Fruit fly (Drosophila melanogaster) whole organism, prepupa: ENCODE data around the gene Mul1.

ENCODE experiments used
- Blimp-1 ChIP-seq: fragments of 200-800 bp; sonication (Bioruptor generic); optimal IDR thresholded peaks from 3 replicates; lab custom pipeline; 2017; ENCODE audit warnings: missing biosample characterization, missing genetic modification characterization, mild to moderate bottlenecking, moderate library complexity, missing genetic modification reagents
- CG10669 ChIP-seq: fragments of 200-800 bp; sonication (Bioruptor generic); optimal IDR thresholded peaks from 3 replicates; lab custom pipeline; 2018; ENCODE audit warnings: missing biosample characterization, mild to moderate bottlenecking, missing genetic modification characterization, moderate library complexity
- CG11902 ChIP-seq: fragments of 200-800 bp; sonication (Bioruptor generic); optimal IDR thresholded peaks from 3 replicates; lab custom pipeline; 2016; ENCODE audit warnings: missing biosample characterization, missing genetic modification characterization
- CG15336 ChIP-seq: fragments of 200-800 bp; sonication (Bioruptor generic); IDR thresholded peaks from 2 replicates; pipeline ENCODE4 v1.3.6; 2022; ENCODE audit warnings: missing biosample characterization, missing genetic modification characterization
- CG16779 ChIP-seq: fragments of 200-800 bp; sonication (Bioruptor generic); optimal IDR thresholded peaks from 3 replicates; lab custom pipeline; 2017; ENCODE audit warnings: missing biosample characterization, mild to moderate bottlenecking, missing genetic modification characterization
- CG3032 ChIP-seq: fragments of 200-800 bp; optimal IDR thresholded peaks from 2 replicates; lab custom pipeline; 2019; ENCODE audit warnings: missing biosample characterization, mild to moderate bottlenecking, missing genetic modification characterization, moderate library complexity
- CG32006 ChIP-seq: fragments of 200-800 bp; sonication (Bioruptor generic); optimal IDR thresholded peaks from 3 replicates; lab custom pipeline; 2017; ENCODE audit warnings: missing biosample characterization, mild to moderate bottlenecking, missing genetic modification characterization
- CG3919 ChIP-seq: fragments of 200-800 bp; sonication (Bioruptor generic); optimal IDR thresholded peaks from 3 replicates; lab custom pipeline; 2016; ENCODE audit warnings: missing biosample characterization, missing genetic modification characterization
- CG4318 ChIP-seq: fragments of 200-800 bp; sonication (Bioruptor generic); optimal IDR thresholded peaks from 3 replicates; lab custom pipeline; 2017; ENCODE audit warnings: missing biosample characterization, mild to moderate bottlenecking, missing genetic modification characterization
- CG6163 ChIP-seq: fragments of 200-800 bp; sonication (Bioruptor generic); IDR thresholded peaks from 3 replicates; pipeline ENCODE4 v1.3.6; 2022; ENCODE audit warnings: missing biosample characterization, missing genetic modification characterization
- CG6276 ChIP-seq: fragments of 200-800 bp; sonication (Bioruptor generic); optimal IDR thresholded peaks from 2 replicates; lab custom pipeline; 2017; ENCODE audit warnings: missing biosample characterization, mild to moderate bottlenecking, missing genetic modification characterization
- CG6854 ChIP-seq: fragments of 200-800 bp; sonication (Bioruptor generic); optimal IDR thresholded peaks from 2 replicates; lab custom pipeline; 2017; ENCODE audit warnings: missing biosample characterization, mild to moderate bottlenecking, missing genetic modification characterization
- CG7368 ChIP-seq: fragments of 200-800 bp; sonication (Bioruptor generic); optimal IDR thresholded peaks from 3 replicates; lab custom pipeline; 2016; ENCODE audit warnings: missing biosample characterization, missing genetic modification characterization
- CG8119 ChIP-seq: fragments of 200-800 bp; sonication (Bioruptor generic); IDR thresholded peaks from 3 replicates; pipeline ENCODE4 v1.3.6; 2022; ENCODE audit warnings: missing biosample characterization, missing genetic modification characterization
- CG9139 ChIP-seq: fragments of 200-800 bp; sonication (Bioruptor generic); optimal IDR thresholded peaks from 3 replicates; lab custom pipeline; 2017; ENCODE audit warnings: missing biosample characterization, mild to moderate bottlenecking, missing genetic modification characterization
- Eip78C ChIP-seq: fragments of 200-800 bp; sonication (Bioruptor generic); peaks from one replicate; lab custom pipeline; 2016; ENCODE audit warnings: missing biosample characterization, missing genetic modification characterization
- Eip93F ChIP-seq: fragments of 200-800 bp; sonication (Bioruptor generic); optimal IDR thresholded peaks from 2 replicates; lab custom pipeline; 2016; ENCODE audit warnings: missing biosample characterization, mild to moderate bottlenecking, missing genetic modification characterization
- Gug ChIP-seq: fragments of 200-800 bp; sonication (Bioruptor generic); IDR thresholded peaks from 2 replicates; pipeline ENCODE4 v1.3.6; 2022; ENCODE audit warnings: missing biosample characterization, missing genetic modification characterization
- Hr38 ChIP-seq: sonication (Bioruptor generic); optimal IDR thresholded peaks from 2 replicates; lab custom pipeline; 2016; ENCODE audit warnings: missing biosample characterization, missing genetic modification characterization
- Hr39 ChIP-seq: fragments of 200-800 bp; sonication (Bioruptor generic); optimal IDR thresholded peaks from 2 replicates; lab custom pipeline; 2016; ENCODE audit warnings: missing biosample characterization, missing genetic modification characterization
- Hr4 ChIP-seq: fragments of 200-800 bp; sonication (Bioruptor generic); optimal IDR thresholded peaks from 3 replicates; lab custom pipeline; 2016; ENCODE audit warnings: missing biosample characterization, missing genetic modification characterization
- Lpt ChIP-seq: fragments of 200-800 bp; sonication (Bioruptor generic); optimal IDR thresholded peaks from 3 replicates; lab custom pipeline; 2016; ENCODE audit warnings: missing biosample characterization, missing genetic modification characterization
- OdsH ChIP-seq: fragments of 200-800 bp; sonication (Bioruptor generic); optimal IDR thresholded peaks from 3 replicates; lab custom pipeline; 2016; ENCODE audit warnings: missing biosample characterization, missing genetic modification characterization
- Smox ChIP-seq: fragments of 200-800 bp; sonication (Bioruptor generic); optimal IDR thresholded peaks from 3 replicates; lab custom pipeline; 2016; ENCODE audit warnings: missing biosample characterization, missing genetic modification characterization
- Sox102F ChIP-seq: fragments of 200-800 bp; sonication (Bioruptor generic); optimal IDR thresholded peaks from 2 replicates; lab custom pipeline; 2016; ENCODE audit warnings: missing biosample characterization, mild to moderate bottlenecking, missing genetic modification characterization
- Sox14 ChIP-seq: fragments of 200-800 bp; sonication (Bioruptor generic); optimal IDR thresholded peaks from 3 replicates; lab custom pipeline; 2016; ENCODE audit warnings: missing biosample characterization, missing genetic modification characterization
- achi ChIP-seq: fragments of 200-800 bp; sonication (Bioruptor generic); optimal IDR thresholded peaks from 3 replicates; lab custom pipeline; 2016; ENCODE audit warnings: missing biosample characterization, missing genetic modification characterization
- acj6 ChIP-seq: fragments of 200-800 bp; sonication (Bioruptor generic); optimal IDR thresholded peaks from 3 replicates; lab custom pipeline; 2016; ENCODE audit warnings: missing biosample characterization, missing genetic modification characterization
- eg ChIP-seq: fragments of 200-800 bp; sonication (Bioruptor generic); IDR thresholded peaks from 3 replicates; pipeline ENCODE4 v1.3.6; 2022; ENCODE audit warnings: missing biosample characterization, missing genetic modification characterization
- esn ChIP-seq: fragments of 200-800 bp; sonication (Bioruptor generic); optimal IDR thresholded peaks from 2 replicates; lab custom pipeline; 2016; ENCODE audit warnings: missing biosample characterization, mild to moderate bottlenecking, missing genetic modification characterization, moderate library complexity
- fd59A ChIP-seq: fragments of 200-800 bp; sonication (Bioruptor generic); optimal IDR thresholded peaks from 2 replicates; lab custom pipeline; 2017; ENCODE audit warnings: missing biosample characterization, mild to moderate bottlenecking, missing genetic modification characterization, missing genetic modification reagents
- fd85E ChIP-seq: fragments of 200-800 bp; sonication (Bioruptor generic); optimal IDR thresholded peaks from 3 replicates; lab custom pipeline; 2016; ENCODE audit warnings: missing biosample characterization, missing genetic modification characterization
- fkh ChIP-seq: fragments of 200-800 bp; sonication (Bioruptor generic); optimal IDR thresholded peaks from 3 replicates; lab custom pipeline; 2017; ENCODE audit warnings: missing biosample characterization, mild to moderate bottlenecking, missing genetic modification characterization, moderate library complexity
- net ChIP-seq: fragments of 200-800 bp; sonication (Bioruptor generic); optimal IDR thresholded peaks from 3 replicates; lab custom pipeline; 2016; ENCODE audit warnings: missing biosample characterization, missing genetic modification characterization
- pdm3 ChIP-seq: fragments of 200-800 bp; sonication (Bioruptor generic); optimal IDR thresholded peaks from 3 replicates; lab custom pipeline; 2016; ENCODE audit warnings: missing biosample characterization, missing genetic modification characterization
- salr ChIP-seq, 2 experiments: fragments of 200-800 bp; sonication (Bioruptor generic); optimal IDR thresholded peaks; 3 replicates each; lab custom pipeline; 2016 to 2018; ENCODE audit warnings: missing biosample characterization in 2 of 2, missing genetic modification characterization in 2 of 2, mild to moderate bottlenecking in 1 of 2
- spab ChIP-seq: fragments of 200-800 bp; sonication (Bioruptor generic); optimal IDR thresholded peaks from 2 replicates; lab custom pipeline; 2017; ENCODE audit warnings: missing biosample characterization, mild to moderate bottlenecking, missing genetic modification characterization, missing genetic modification reagents
- ss ChIP-seq, 2 experiments: fragments of 200-800 bp; sonication (Bioruptor generic); optimal IDR thresholded peaks; 2 replicates in 1 of 2; 3 replicates in 1 of 2; lab custom pipeline; 2017 to 2018; ENCODE audit warnings: mild to moderate bottlenecking in 2 of 2, missing biosample characterization in 2 of 2, missing genetic modification characterization in 2 of 2, moderate library complexity in 1 of 2
- svp ChIP-seq: fragments of 200-800 bp; sonication (Bioruptor generic); peaks from one replicate; lab custom pipeline; 2016; ENCODE audit warnings: missing biosample characterization, missing genetic modification characterization
- topi ChIP-seq: fragments of 200-800 bp; sonication (Bioruptor generic); optimal IDR thresholded peaks from 3 replicates; lab custom pipeline; 2016; ENCODE audit warnings: missing biosample characterization, missing genetic modification characterization
- vri ChIP-seq: fragments of 200-800 bp; sonication (Bioruptor generic); optimal IDR thresholded peaks from 3 replicates; lab custom pipeline; 2016; ENCODE audit warnings: missing biosample characterization, mild to moderate bottlenecking, missing genetic modification characterization

Mul1 gene

dm6 chr3L:4056812-4057211 is 35.6 kb downstream of the Mul1 start:
- peak; percentile 72 for TF ChIP-seq Eip78C
- TF ChIP-seq CG6163 (GFP tag; lab: Robert Waterston, UW), result peak; percentile 41; the same call in 1 of the 3 replicates
- peak; percentile 40; the same call in 1 of the 3 replicates for TF ChIP-seq eg (GFP tag; lab: Robert Waterston, UW)
- TF ChIP-seq fd85E (GFP tag; lab: Kevin White, UChicago), result no peak
- TF ChIP-seq Hr4 (GFP tag; lab: Kevin White, UChicago), result peak; percentile 63
- peak; percentile 47 for TF ChIP-seq CG32006 (GFP tag; lab: Kevin White, UChicago)
- peak; percentile 34; the same call in 2 of the 3 replicates for TF ChIP-seq CG8119
- peak; percentile 6 for TF ChIP-seq svp (GFP tag; lab: Kevin White, UChicago)
- TF ChIP-seq CG6854 (GFP tag; lab: Kevin White, UChicago), result no peak
- peak; percentile 46 for TF ChIP-seq CG15336 (GFP tag; lab: Robert Waterston, UW)
- TF ChIP-seq esn (GFP tag; lab: Kevin White, UChicago), result no peak

DNA sequence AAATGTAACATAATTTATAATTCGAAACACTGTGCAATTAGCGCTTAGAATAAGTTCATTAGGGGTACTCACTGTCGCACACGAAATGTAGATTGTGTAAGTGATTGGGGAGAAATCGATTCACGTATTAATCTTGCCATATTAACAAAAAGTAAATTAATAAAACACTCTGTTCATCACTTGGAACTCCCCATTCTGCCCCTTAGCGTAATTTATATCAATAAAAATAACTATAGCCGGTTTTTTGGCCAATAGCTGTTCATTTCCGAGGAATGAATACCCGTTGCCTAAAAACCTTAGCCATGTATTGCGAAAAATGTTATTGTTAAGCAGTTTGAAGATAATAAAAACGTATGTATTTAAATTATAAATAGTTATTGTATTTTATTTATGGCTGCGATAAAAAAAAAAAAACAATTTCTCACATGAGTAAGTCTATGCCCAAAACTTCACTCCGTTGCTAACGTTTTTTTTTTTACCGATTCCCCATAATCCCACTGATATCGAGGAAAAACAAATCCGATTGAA is 38.1 kb downstream of the Mul1 start, which contains the start of gene Ugt305A1:
Ugt305A1 (plus strand) TSS at position 478 of the 528 bp plus-strand sequence.
- TF ChIP-seq achi (GFP tag; lab: Kevin White, UChicago) (peak; percentile 17), CG15336 (GFP tag; lab: Robert Waterston, UW) (peak; percentile 38; the same call in 1 of the 2 replicates), svp (GFP tag; lab: Kevin White, UChicago) (peak; percentile 14), CG16779 (no peak), Hr4 (GFP tag; lab: Kevin White, UChicago) (peak; percentile 13), CG3032 (tag; lab: Kevin White, UChicago) (no peak), CG8119 (peak; percentile 29; the same call in 1 of the 3 replicates)
- TF ChIP-seq, all 60 proteins: peak for 5

- TF ChIP-seq Sox14 (no peak), CG7368 (no peak), CG6163 (GFP tag; lab: Robert Waterston, UW) (no peak), eg (GFP tag; lab: Robert Waterston, UW) (no peak), vri (no peak), Sox102F (no peak), Hr39 (GFP tag; lab: Kevin White, UChicago) (no peak), CG16779 (no peak), esn (GFP tag; lab: Kevin White, UChicago) (no peak), salr (GFP tag; optimal IDR thresholded peaks at IDR 0.05; lab: Kevin White, UChicago) (no peak), Smox (no peak), OdsH (GFP tag; lab: Kevin White, UChicago) (no peak), fd59A (no peak)
These were observed 40.7 kb downstream of the Mul1 start, which contains the start of gene dib for dm6 chr3L:4061921-4062474. TSS of gene dib (plus strand) at chr3L:4062292.

- TF ChIP-seq ss (GFP tag; optimal IDR thresholded peaks at IDR 0.05; lab: Kevin White, UChicago) (no peak), fd59A (no peak), svp (GFP tag; lab: Kevin White, UChicago) (peak; percentile 83), CG6276 (GFP tag; lab: Kevin White, UChicago) (peak; percentile 70), Eip93F (GFP tag; lab: Kevin White, UChicago) (no peak), esn (GFP tag; lab: Kevin White, UChicago) (no peak), CG3919 (GFP tag; lab: Kevin White, UChicago) (no peak), CG8119 (0 out of 3 replicates have a peak, but pooled peaks have one; percentile 33), fkh (GFP tag; lab: Kevin White, UChicago) (no peak), acj6 (GFP tag; lab: Kevin White, UChicago) (no peak), Blimp-1 (GFP tag; lab: Kevin White, UChicago) (no peak), vri (no peak), Hr4 (GFP tag; lab: Kevin White, UChicago) (no peak), spab (GFP tag; lab: Kevin White, UChicago) (no peak), Sox102F (no peak), CG3032 (tag; lab: Kevin White, UChicago) (no peak), pdm3 (GFP tag; lab: Kevin White, UChicago) (no peak), CG6854 (GFP tag; lab: Kevin White, UChicago) (no peak), CG10669 (GFP tag; lab: Kevin White, UChicago) (no peak), CG4318 (GFP tag; lab: Kevin White, UChicago) (no peak), Lpt (GFP tag; lab: Kevin White, UChicago) (peak; percentile 33), CG6163 (GFP tag; lab: Robert Waterston, UW) (0 out of 3 replicates have a peak, but pooled peaks have one; percentile 16), CG11902 (GFP tag; lab: Kevin White, UChicago) (no peak), Gug (no peak), fd85E (GFP tag; lab: Kevin White, UChicago) (no peak), Hr38 (GFP tag; lab: Kevin White, UChicago) (no peak), achi (GFP tag; lab: Kevin White, UChicago) (no peak), salr (GFP tag; optimal IDR thresholded peaks at IDR 0.05; lab: Kevin White, UChicago) (no peak), topi (GFP tag; lab: Kevin White, UChicago) (no peak), Eip78C (no peak), CG16779 (peak; percentile 50), Hr39 (GFP tag; lab: Kevin White, UChicago) (no peak), CG9139 (GFP tag; lab: Kevin White, UChicago) (no peak), net (GFP tag; lab: Kevin White, UChicago) (no peak)
These were observed 47.1 kb downstream of the Mul1 start for dm6 chr3L:4068368-4068767.
